Fruit fly (Drosophila melanogaster) whole organism, embryonic: ENCODE data around the gene Bhmt.

Experiments
- Abd-B ChIP-seq: fragments of 200-800 bp; sonication (Bioruptor generic); optimal IDR thresholded peaks from 2 replicates; lab custom pipeline; 2018; ENCODE audit warnings: missing biosample characterization, mild to moderate bottlenecking, missing genetic modification characterization, moderate library complexity
- BEAF-32 ChIP-seq: fragments of 200-800 bp; sonication (Bioruptor generic); optimal IDR thresholded peaks from 3 replicates; lab custom pipeline; 2017; ENCODE audit warnings: missing biosample characterization, missing genetic modification characterization, mild to moderate bottlenecking, moderate library complexity, missing genetic modification reagents
- BtbVII ChIP-seq: fragments of 200-800 bp; sonication (Bioruptor generic); optimal IDR thresholded peaks from 3 replicates; lab custom pipeline; 2017; ENCODE audit warnings: missing biosample characterization, mild to moderate bottlenecking, missing genetic modification characterization
- CG11560 ChIP-seq: fragments of 200-800 bp; sonication (Bioruptor generic); IDR thresholded peaks from 3 replicates; pipeline ENCODE4 v1.3.6; 2022; ENCODE audit warnings: missing biosample characterization, missing genetic modification characterization
- CG12071 ChIP-seq: fragments of 200-800 bp; sonication (Bioruptor generic); optimal IDR thresholded peaks from 3 replicates; lab custom pipeline; 2018; ENCODE audit warnings: missing biosample characterization, mild to moderate bottlenecking, missing genetic modification characterization
- CG14860 ChIP-seq: fragments of 200-800 bp; sonication (Bioruptor generic); IDR thresholded peaks from 3 replicates; pipeline ENCODE4 v1.3.6; 2022; ENCODE audit warnings: missing biosample characterization, missing genetic modification characterization; ENCODE audit not compliant: partially characterized antibody
- CG15269 ChIP-seq: fragments of 200-800 bp; sonication (Bioruptor generic); optimal IDR thresholded peaks from 2 replicates; lab custom pipeline; 2018; ENCODE audit warnings: missing biosample characterization, mild to moderate bottlenecking, missing genetic modification characterization, moderate library complexity
- CG1603 ChIP-seq: fragments of 200-800 bp; sonication (Bioruptor generic); optimal IDR thresholded peaks from 2 replicates; lab custom pipeline; 2019; ENCODE audit warnings: missing biosample characterization, mild to moderate bottlenecking, missing genetic modification characterization, moderate library complexity
- CG16815 ChIP-seq: fragments of 200-800 bp; sonication (Bioruptor generic); optimal IDR thresholded peaks from 3 replicates; lab custom pipeline; 2017; ENCODE audit warnings: missing biosample characterization, mild to moderate bottlenecking, missing genetic modification characterization
- CG17186 ChIP-seq: fragments of 200-800 bp; sonication (Bioruptor generic); optimal IDR thresholded peaks from 3 replicates; lab custom pipeline; 2017; ENCODE audit warnings: missing biosample characterization, missing genetic modification reagents, missing genetic modification characterization
- CG31224 ChIP-seq: fragments of 200-800 bp; sonication (Bioruptor generic); IDR thresholded peaks from 2 replicates; pipeline ENCODE4 v1.3.6; 2022; ENCODE audit warnings: missing biosample characterization, missing genetic modification characterization
- CG31365 ChIP-seq: fragments of 200-800 bp; sonication (Bioruptor generic); optimal IDR thresholded peaks from 2 replicates; lab custom pipeline; 2018; ENCODE audit warnings: missing biosample characterization, mild to moderate bottlenecking, missing genetic modification characterization
- CG32532 ChIP-seq: fragments of 200-800 bp; sonication (Bioruptor generic); IDR thresholded peaks from 2 replicates; pipeline ENCODE4 v1.3.6; 2022; ENCODE audit warnings: missing biosample characterization, missing genetic modification characterization
- CG32767 ChIP-seq: fragments of 200-800 bp; sonication (Bioruptor generic); IDR thresholded peaks from 2 replicates; pipeline ENCODE4 v1.3.6; 2022; ENCODE audit warnings: missing biosample characterization, missing genetic modification characterization
- CG34376 ChIP-seq: fragments of 200-800 bp; sonication (Bioruptor generic); optimal IDR thresholded peaks from 2 replicates; lab custom pipeline; 2018; ENCODE audit warnings: missing biosample characterization, mild to moderate bottlenecking, missing genetic modification characterization
- CG3847 ChIP-seq: fragments of 200-800 bp; sonication (Bioruptor generic); IDR thresholded peaks from 2 replicates; pipeline ENCODE4 v1.3.6; 2022; ENCODE audit warnings: missing biosample characterization, missing genetic modification characterization
- CG3995 ChIP-seq: fragments of 200-800 bp; sonication (Bioruptor generic); optimal IDR thresholded peaks from 3 replicates; lab custom pipeline; 2016; ENCODE audit warnings: missing biosample characterization, missing genetic modification characterization
- CG4617 ChIP-seq: fragments of 200-800 bp; sonication (Bioruptor generic); optimal IDR thresholded peaks from 3 replicates; lab custom pipeline; 2016; ENCODE audit warnings: missing biosample characterization, missing genetic modification characterization, borderline replicate concordance
- CG4854 ChIP-seq: fragments of 200-800 bp; sonication (Bioruptor generic); optimal IDR thresholded peaks from 2 replicates; lab custom pipeline; 2016; ENCODE audit warnings: missing biosample characterization, missing genetic modification characterization, inconsistent platforms
- CG5180 ChIP-seq: fragments of 200-800 bp; sonication (Bioruptor generic); optimal IDR thresholded peaks from 3 replicates; lab custom pipeline; 2017; ENCODE audit warnings: missing biosample characterization, missing genetic modification characterization, mild to moderate bottlenecking, moderate library complexity, missing genetic modification reagents
- CG5953 ChIP-seq: fragments of 200-800 bp; sonication (Bioruptor generic); IDR thresholded peaks from 2 replicates; pipeline ENCODE4 v1.3.6; 2022; ENCODE audit warnings: missing biosample characterization, missing genetic modification characterization
- CG7745 ChIP-seq: fragments of 200-800 bp; sonication (Bioruptor generic); optimal IDR thresholded peaks from 2 replicates; lab custom pipeline; 2018; ENCODE audit warnings: missing biosample characterization, mild to moderate bottlenecking, missing genetic modification characterization, moderate library complexity
- CG8944 ChIP-seq: fragments of 200-800 bp; sonication (Bioruptor generic); optimal IDR thresholded peaks from 3 replicates; lab custom pipeline; 2016; ENCODE audit warnings: missing biosample characterization, missing genetic modification characterization
- CG9817 ChIP-seq: fragments of 200-800 bp; sonication (Bioruptor generic); optimal IDR thresholded peaks from 2 replicates; lab custom pipeline; 2018; ENCODE audit warnings: missing biosample characterization, mild to moderate bottlenecking, missing genetic modification characterization, moderate library complexity
- CkIIα-i1 ChIP-seq: fragments of 200-800 bp; sonication (Bioruptor generic); IDR thresholded peaks from 2 replicates; pipeline ENCODE4 v1.3.6; 2022; ENCODE audit warnings: missing biosample characterization, missing genetic modification characterization
- CoRest ChIP-seq: fragments of 200-800 bp; sonication (Bioruptor generic); optimal IDR thresholded peaks from 3 replicates; lab custom pipeline; 2018; ENCODE audit warnings: missing biosample characterization, mild to moderate bottlenecking, missing genetic modification characterization, moderate library complexity
- E2f1 ChIP-seq: fragments of 200-800 bp; sonication (Bioruptor generic); IDR thresholded peaks from 2 replicates; pipeline ENCODE4 v1.3.6; 2022; ENCODE audit warnings: missing biosample characterization, missing genetic modification characterization
- E2f2 ChIP-seq: fragments of 200-800 bp; sonication (Bioruptor generic); IDR thresholded peaks from 2 replicates; pipeline ENCODE4 v1.3.6; 2022; ENCODE audit warnings: missing biosample characterization, missing genetic modification characterization
- Ets97D ChIP-seq: fragments of 200-800 bp; sonication (Bioruptor generic); optimal IDR thresholded peaks from 3 replicates; lab custom pipeline; 2016; ENCODE audit warnings: missing biosample characterization, missing genetic modification characterization
- Lpt ChIP-seq: fragments of >200 bp; optimal IDR thresholded peaks from 2 replicates; lab custom pipeline; 2018; ENCODE audit warnings: missing biosample characterization, missing genetic modification characterization
- MESR4 ChIP-seq: fragments of 200-800 bp; sonication (Bioruptor generic); optimal IDR thresholded peaks from 2 replicates; lab custom pipeline; 2018; ENCODE audit warnings: missing biosample characterization, mild to moderate bottlenecking, missing genetic modification characterization, moderate library complexity
- Optix ChIP-seq: fragments of 200-800 bp; sonication (Bioruptor generic); IDR thresholded peaks from 3 replicates; pipeline ENCODE4 v1.3.6; 2022; ENCODE audit warnings: missing biosample characterization, missing genetic modification characterization
- PHDP ChIP-seq: fragments of 200-800 bp; sonication (Bioruptor generic); optimal IDR thresholded peaks from 3 replicates; lab custom pipeline; 2018; ENCODE audit warnings: missing biosample characterization, mild to moderate bottlenecking, missing genetic modification characterization, moderate library complexity
- Sry-δ ChIP-seq: fragments of 200-800 bp; sonication (Bioruptor generic); optimal IDR thresholded peaks from 2 replicates; lab custom pipeline; 2016; ENCODE audit warnings: missing biosample characterization, missing genetic modification characterization
- YL-1 ChIP-seq: fragments of 200-800 bp; sonication (Bioruptor generic); optimal IDR thresholded peaks from 3 replicates; lab custom pipeline; 2017; ENCODE audit warnings: missing biosample characterization, mild to moderate bottlenecking, missing genetic modification characterization
- abd-A ChIP-seq: fragments of 200-800 bp; sonication (Bioruptor generic); optimal IDR thresholded peaks from 3 replicates; lab custom pipeline; 2019; ENCODE audit warnings: missing biosample characterization, mild to moderate bottlenecking, missing genetic modification characterization, moderate library complexity
- ap ChIP-seq: fragments of 200-800 bp; sonication (Bioruptor generic); IDR thresholded peaks from 2 replicates; pipeline ENCODE4 v1.3.6; 2022; ENCODE audit warnings: missing biosample characterization, missing genetic modification characterization
- corto ChIP-seq: fragments of 200-800 bp; sonication (Bioruptor generic); optimal IDR thresholded peaks from 2 replicates; lab custom pipeline; 2016; ENCODE audit warnings: missing biosample characterization, mild to moderate bottlenecking, missing genetic modification characterization, moderate library complexity
- da ChIP-seq: fragments of 200-800 bp; sonication (Bioruptor generic); optimal IDR thresholded peaks from 2 replicates; lab custom pipeline; 2016; ENCODE audit warnings: missing biosample characterization, missing genetic modification characterization
- dan ChIP-seq: fragments of 200-800 bp; sonication (Bioruptor generic); IDR thresholded peaks from 2 replicates; pipeline ENCODE4 v1.3.6; 2022; ENCODE audit warnings: missing biosample characterization, missing genetic modification characterization
- ham ChIP-seq: fragments of 200-800 bp; sonication (Bioruptor generic); IDR thresholded peaks from 2 replicates; pipeline ENCODE4 v1.3.6; 2022; ENCODE audit warnings: missing biosample characterization, missing genetic modification characterization
- insv ChIP-seq, 2 experiments: fragments of 200-800 bp; sonication (Bioruptor generic); optimal IDR thresholded peaks; 3 replicates each; lab custom pipeline; 2016 to 2018; ENCODE audit warnings: missing biosample characterization in 2 of 2, missing genetic modification characterization in 2 of 2
- nerfin-2 ChIP-seq: fragments of 200-800 bp; sonication (Bioruptor generic); IDR thresholded peaks from 2 replicates; pipeline ENCODE4 v1.3.6; 2022; ENCODE audit warnings: missing biosample characterization, missing genetic modification characterization; ENCODE audit not compliant: partially characterized antibody
- nmo ChIP-seq: fragments of 200-800 bp; sonication (Bioruptor generic); optimal IDR thresholded peaks from 2 replicates; lab custom pipeline; 2018; ENCODE audit warnings: missing biosample characterization, mild to moderate bottlenecking, missing genetic modification characterization, moderate library complexity
- nom ChIP-seq: fragments of 200-800 bp; sonication (Bioruptor generic); optimal IDR thresholded peaks from 2 replicates; lab custom pipeline; 2017; ENCODE audit warnings: missing biosample characterization, missing genetic modification characterization, mild to moderate bottlenecking, moderate library complexity, missing genetic modification reagents
- phol ChIP-seq: fragments of 200-800 bp; sonication (Bioruptor generic); optimal IDR thresholded peaks from 3 replicates; lab custom pipeline; 2018; ENCODE audit warnings: missing biosample characterization, mild to moderate bottlenecking, missing genetic modification characterization, moderate library complexity
- pzg ChIP-seq: fragments of 200-800 bp; sonication (Bioruptor generic); optimal IDR thresholded peaks from 3 replicates; lab custom pipeline; 2018; ENCODE audit warnings: missing biosample characterization, mild to moderate bottlenecking, missing genetic modification characterization, moderate library complexity
- sima ChIP-seq: fragments of 200-800 bp; sonication (Bioruptor generic); optimal IDR thresholded peaks from 2 replicates; lab custom pipeline; 2016; ENCODE audit warnings: missing biosample characterization, missing genetic modification characterization
- tin ChIP-seq: fragments of 200-800 bp; sonication (Bioruptor generic); optimal IDR thresholded peaks from 3 replicates; lab custom pipeline; 2016; ENCODE audit warnings: missing biosample characterization, missing genetic modification characterization
- trem ChIP-seq: fragments of 200-800 bp; optimal IDR thresholded peaks from 3 replicates; lab custom pipeline; 2019; ENCODE audit warnings: missing biosample characterization, mild to moderate bottlenecking, missing genetic modification characterization, moderate library complexity
- vvl ChIP-seq: fragments of 200-800 bp; sonication (Bioruptor generic); IDR thresholded peaks from 2 replicates; pipeline ENCODE4 v1.3.6; 2022; ENCODE audit warnings: missing biosample characterization, missing genetic modification characterization
- zen ChIP-seq: fragments of 200-800 bp; sonication (Bioruptor generic); optimal IDR thresholded peaks from 3 replicates; lab custom pipeline; 2018; ENCODE audit warnings: missing biosample characterization, mild to moderate bottlenecking, missing genetic modification characterization, moderate library complexity

Bhmt gene

DNA sequence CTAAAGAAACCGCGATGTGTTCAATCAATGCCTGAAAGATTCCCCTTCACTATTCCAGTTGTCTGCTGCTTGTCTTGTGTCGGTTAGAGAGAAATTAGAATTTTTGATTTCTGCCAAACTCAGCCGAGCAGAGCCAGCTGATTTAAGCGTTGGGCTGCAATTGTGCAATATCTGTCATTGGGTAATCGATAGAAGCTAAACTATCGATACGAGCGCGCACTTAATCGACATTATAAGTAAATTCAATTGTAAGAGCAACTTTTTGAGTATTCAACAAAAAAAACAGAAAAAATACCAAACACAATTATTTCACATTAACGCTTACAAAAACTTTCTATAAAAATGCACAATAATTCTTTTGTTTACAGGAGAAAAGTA is 13.3 kb downstream of the Bhmt start, which contains the start of gene ssp3 (continued):
- TF ChIP-seq PHDP (tag; lab: Kevin White, UChicago) = peak; percentile 23
- TF ChIP-seq nmo (GFP tag; lab: Kevin White, UChicago) = no peak
- TF ChIP-seq corto (GFP tag; lab: Kevin White, UChicago) = no peak
- no peak for TF ChIP-seq CG32532 (GFP tag; lab: Robert Waterston, UW)
- TF ChIP-seq da (GFP tag; lab: Kevin White, UChicago) = no peak
- TF ChIP-seq CG5953 (GFP tag; lab: Robert Waterston, UW) = no peak
- TF ChIP-seq E2f2 (GFP tag; lab: Robert Waterston, UW) = no peak
- no peak for TF ChIP-seq sima (GFP tag; lab: Kevin White, UChicago)
- TF ChIP-seq nerfin-2 (GFP tag; lab: Robert Waterston, UW) = no peak
- no peak for TF ChIP-seq BtbVII (GFP tag; lab: Kevin White, UChicago)
- no peak for TF ChIP-seq CoRest
- TF ChIP-seq CG4617 (GFP tag; lab: Kevin White, UChicago) = no peak
- peak; percentile 26 for TF ChIP-seq CG1603 (tag; lab: Kevin White, UChicago)
- no peak for TF ChIP-seq CG12071 (GFP tag; lab: Kevin White, UChicago)
- no peak for TF ChIP-seq CG16815
- no peak for TF ChIP-seq nom (GFP tag; lab: Kevin White, UChicago)
- TF ChIP-seq Optix (GFP tag; lab: Robert Waterston, UW) = no peak
- no peak for TF ChIP-seq CG11560 (tag; lab: Robert Waterston, UW)
- no peak for TF ChIP-seq CG4854
- TF ChIP-seq CG14860 (GFP tag; lab: Robert Waterston, UW) = no peak
- TF ChIP-seq CkIIα-i1 (GFP tag; lab: Robert Waterston, UW) = no peak
- peak; percentile 96 for TF ChIP-seq CG17186 (GFP tag; lab: Kevin White, UChicago)
- TF ChIP-seq trem (tag; lab: Kevin White, UChicago) = peak; percentile 8
- peak; percentile 81 for TF ChIP-seq Sry-δ
- no peak for TF ChIP-seq YL-1 (GFP tag; lab: Kevin White, UChicago)
- TF ChIP-seq Lpt (GFP tag; lab: Kevin White, UChicago) = no peak
- peak; percentile 45 for TF ChIP-seq pzg
- no peak for TF ChIP-seq CG34376 (GFP tag; lab: Kevin White, UChicago)
- TF ChIP-seq CG15269 (tag; lab: Kevin White, UChicago) = no peak
- TF ChIP-seq ap (GFP tag; lab: Robert Waterston, UW) = no peak
- no peak for TF ChIP-seq E2f1 (GFP tag; lab: Robert Waterston, UW)
- no peak for TF ChIP-seq Abd-B (GFP tag; lab: Kevin White, UChicago)
- TF ChIP-seq CG31224 (GFP tag; lab: Robert Waterston, UW) = no peak
- TF ChIP-seq Ets97D (GFP tag; lab: Kevin White, UChicago) = peak; percentile 52
- TF ChIP-seq insv (GFP tag; optimal IDR thresholded peaks at IDR 0.05; lab: Kevin White, UChicago) = no peak
- peak; percentile 87 for TF ChIP-seq BEAF-32 (GFP tag; lab: Kevin White, UChicago)
- peak; percentile 19 for TF ChIP-seq CG3995 (GFP tag; lab: Kevin White, UChicago)
- no peak for TF ChIP-seq dan
- TF ChIP-seq CG3847 (GFP tag; lab: Robert Waterston, UW) = no peak
- TF ChIP-seq CG9817 (tag; lab: Kevin White, UChicago) = no peak
- TF ChIP-seq MESR4 = peak; percentile 5
- no peak for TF ChIP-seq tin (GFP tag; lab: Kevin White, UChicago)
- no peak for TF ChIP-seq CG7745 (tag; lab: Kevin White, UChicago)
- TF ChIP-seq CG5180 (GFP tag; lab: Kevin White, UChicago) = no peak
- TF ChIP-seq CG32767 (GFP tag; lab: Robert Waterston, UW) = no peak
- TF ChIP-seq abd-A (tag; lab: Kevin White, UChicago) = no peak
- peak; percentile 13 for TF ChIP-seq phol (tag; lab: Kevin White, UChicago)
- no peak for TF ChIP-seq ham
- no peak for TF ChIP-seq CG8944
- TF ChIP-seq CG31365 (tag; lab: Kevin White, UChicago) = no peak
- TF ChIP-seq vvl = no peak
- TF ChIP-seq zen (tag; lab: Kevin White, UChicago) = no peak
